Worm (Caenorhabditis elegans): ENCODE data around the gene F18E3.10.

DNA sequence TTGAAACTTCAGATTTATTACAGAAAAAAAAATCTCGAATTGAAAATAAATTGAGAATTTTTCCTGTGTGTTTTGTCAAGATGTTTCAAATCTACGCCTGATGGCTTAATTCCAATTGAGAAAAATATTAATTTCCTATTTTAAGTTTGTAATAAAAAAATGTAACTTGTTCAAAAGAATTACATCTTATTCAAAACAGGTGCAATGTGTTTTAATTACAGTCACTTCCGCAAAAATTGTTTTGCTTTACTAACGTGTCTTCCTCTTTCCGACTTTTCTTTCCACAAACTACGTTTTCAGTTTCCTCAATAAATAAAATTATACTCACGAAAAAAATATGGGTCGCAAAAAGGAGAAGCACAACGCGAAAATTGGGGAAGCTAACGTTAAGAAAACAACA, 13.7 kb upstream of the F18E3.10 start, which contains the start of gene F25E5.16:
- no peak for TF ChIP-seq tab-1 (GFP tag; IDR thresholded peaks at IDR 0.05)
- TF ChIP-seq cog-1 (tag; optimal IDR thresholded peaks at IDR 0.05), result no peak
- TF ChIP-seq med-1 (GFP tag; optimal IDR thresholded peaks at IDR 0.05; ENCODE audit: insufficient read depth), result no peak
- no peak for TF ChIP-seq T22C8.4 (GFP tag; IDR thresholded peaks at IDR 0.05)
- TF ChIP-seq ztf-29 (GFP tag; IDR thresholded peaks at IDR 0.05), result no peak
- TF ChIP-seq flt-1 (GFP tag; IDR thresholded peaks at IDR 0.05), result no peak
- TF ChIP-seq ztf-23 (GFP tag; IDR thresholded peaks at IDR 0.05), result no peak
- TF ChIP-seq ref-1 (GFP tag; conservative IDR thresholded peaks at IDR 0.05), result no peak
- TF ChIP-seq klf-2 (GFP tag; conservative IDR thresholded peaks at IDR 0.05), result no peak

Data from whole organism, midembryonic.